Worm (Caenorhabditis elegans) whole organism, L1 larva: Measurements from ENCODE around the gene Y82E9BL.12.

ENCODE experiments used
- ceh-82 ChIP-seq, 3 experiments: fragments of 150-350 bp in 1 of 3; sonication (generic microtip) in 2 of 3; optimal IDR thresholded peaks; 2 replicates each; lab custom pipeline; 2014 to 2017; ENCODE audit warnings: missing biosample characterization in 3 of 3, missing genetic modification characterization in 3 of 3
- ces-1 ChIP-seq: fragments of 150-350 bp; optimal IDR thresholded peaks from 2 replicates; lab custom pipeline; 2014; ENCODE audit warnings: missing biosample characterization, missing genetic modification reagents, missing genetic modification characterization
- lin-15B ChIP-seq: fragments of 150-350 bp; sonication (generic microtip); optimal IDR thresholded peaks from 3 replicates; lab custom pipeline; 2014; ENCODE audit warnings: missing biosample characterization, missing genetic modification characterization
- mdl-1 ChIP-seq, 2 experiments: fragments of 150-350 bp; optimal IDR thresholded peaks; 2 replicates each; lab custom pipeline; 2014 to 2017; ENCODE audit warnings: missing biosample characterization in 2 of 2, missing genetic modification characterization in 2 of 2, inconsistent platforms in 1 of 2
- mep-1 ChIP-seq: fragments of 150-350 bp; optimal IDR thresholded peaks from 2 replicates; lab custom pipeline; 2014; ENCODE audit warnings: missing biosample characterization, missing genetic modification characterization
- nhr-12 ChIP-seq: sonication (generic microtip); optimal IDR thresholded peaks from 2 replicates; lab custom pipeline; 2017; ENCODE audit warnings: missing biosample characterization, missing genetic modification characterization
- sptf-1 ChIP-seq: fragments of 150-350 bp; optimal IDR thresholded peaks from 2 replicates; lab custom pipeline; 2014; ENCODE audit warnings: missing biosample characterization, missing genetic modification characterization
- swsn-7 ChIP-seq: sonication (generic microtip); optimal IDR thresholded peaks from 2 replicates; lab custom pipeline; 2016; ENCODE audit warnings: missing genetic modification characterization, missing compliant biosample characterization
- unc-98 ChIP-seq: fragments of 200-800 bp; sonication (Bioruptor generic); IDR thresholded peaks from 2 replicates; pipeline ENCODE4 v1.3.6; 2022; ENCODE audit warnings: missing genetic modification characterization, missing compliant biosample characterization
- xbp-1 ChIP-seq: sonication (generic microtip); optimal IDR thresholded peaks from 2 replicates; lab custom pipeline; 2016; ENCODE audit warnings: missing genetic modification characterization, missing compliant biosample characterization
- ztf-11 ChIP-seq, 2 experiments: sonication (generic microtip); optimal IDR thresholded peaks; 2 replicates each; lab custom pipeline; 2016 to 2017; ENCODE audit warnings: missing genetic modification characterization in 2 of 2, missing biosample characterization in 1 of 2, missing compliant biosample characterization in 1 of 2

DNA sequence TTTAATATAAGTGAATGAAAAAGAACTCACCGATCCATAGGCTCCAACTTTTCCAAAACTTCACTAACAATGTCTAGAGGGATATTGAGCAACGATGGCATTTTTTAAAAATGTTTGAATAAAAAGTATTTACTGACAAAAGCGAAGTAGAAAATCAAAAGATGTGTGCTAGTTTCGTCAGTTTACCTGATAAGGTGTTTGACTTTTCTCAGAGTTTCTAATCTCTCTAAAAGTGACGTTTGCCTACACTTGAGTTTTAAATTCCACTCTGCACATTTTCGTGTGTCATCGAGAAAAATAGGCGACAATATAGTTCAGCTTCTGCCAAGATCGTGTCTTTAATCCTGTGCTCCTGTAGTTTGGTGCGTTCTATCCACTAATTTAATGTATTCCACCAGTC, 12.6 kb downstream of the Y82E9BL.12 start, which contains the start of gene fbxa-15:
- TF ChIP-seq mdl-1 (tag; optimal IDR thresholded peaks at IDR 0.05; lab: Kevin White, UChicago) (no peak), nhr-12 (tag; lab: Kevin White, UChicago) (no peak), swsn-7 (tag; lab: Kevin White, UChicago) (no peak), ztf-11 (tag; optimal IDR thresholded peaks at IDR 0.05; lab: Kevin White, UChicago) (no peak), unc-98 (GFP tag; lab: Robert Waterston, UW) (no peak), mep-1 (tag; lab: Kevin White, UChicago) (no peak), ceh-82 (tag; optimal IDR thresholded peaks at IDR 0.05; lab: Kevin White, UChicago) (no peak), lin-15B (tag; lab: Kevin White, UChicago) (no peak), xbp-1 (tag; lab: Kevin White, UChicago) (no peak), sptf-1 (tag; lab: Kevin White, UChicago) (no peak), ces-1 (no peak)
